Fruit fly (Drosophila melanogaster) ovary, adult (tissue): ENCODE data around the gene CG15252.

Source experiments
- CG17801 ChIP-seq: fragments of 200-800 bp; optimal IDR thresholded peaks from 2 replicates; lab custom pipeline; 2019; ENCODE audit warnings: missing biosample characterization, mild to moderate bottlenecking, missing genetic modification characterization, moderate library complexity; ENCODE audit not compliant: partially characterized antibody

CG15252 gene

dm6 chrX:9977305-9977704 is 3.1 kb downstream of the CG15252 start, which contains the start of gene CG43386:
Gene CG43386 (minus strand): TSS chrX:9977405.
- TF ChIP-seq CG17801 (GFP tag; lab: Kevin White, UChicago): no peak

dm6 chrX:9975973-9976372 is 4.4 kb downstream of the CG15252 start:
- TF ChIP-seq CG17801 (GFP tag; lab: Kevin White, UChicago): no peak

- TF ChIP-seq CG17801 (GFP tag; lab: Kevin White, UChicago): no peak
Measured at dm6 chrX:9964778-9965291, 15.5 kb downstream of the CG15252 start, which contains the start of the genes CG1791 and CG1889. Gene CG1791 (minus strand): TSS chrX:9964878. Gene CG1889 (plus strand): TSS chrX:9965241.

- no peak for TF ChIP-seq CG17801 (GFP tag; lab: Kevin White, UChicago)
Measured at dm6 chrX:9932296-9932892, 48.0 kb downstream of the CG15252 start.

- no peak for TF ChIP-seq CG17801 (GFP tag; lab: Kevin White, UChicago)
Measured at dm6 chrX:9930882-9931281, 49.5 kb downstream of the CG15252 start, which contains the start of gene Idgf4. Gene Idgf4 (minus strand): TSS chrX:9930948.
